Fruit fly (Drosophila melanogaster) whole organism: ENCODE measurements around the gene Glyat.

Experiments
- Dll ChIP-seq: fragments of >200 bp; optimal IDR thresholded peaks from 2 replicates; lab custom pipeline; 2017
- EcR ChIP-seq, 2 experiments: fragments of >200 bp; optimal IDR thresholded peaks; 2 replicates each; lab custom pipeline; 2017; ENCODE audit warnings: missing biosample characterization in 2 of 2, missing genetic modification characterization in 2 of 2, missing genetic modification reagents in 2 of 2
- usp ChIP-seq: fragments of >200 bp; optimal IDR thresholded peaks from 2 replicates; lab custom pipeline; 2017; ENCODE audit warnings: missing biosample characterization, missing genetic modification characterization, mixed read lengths

DNA sequence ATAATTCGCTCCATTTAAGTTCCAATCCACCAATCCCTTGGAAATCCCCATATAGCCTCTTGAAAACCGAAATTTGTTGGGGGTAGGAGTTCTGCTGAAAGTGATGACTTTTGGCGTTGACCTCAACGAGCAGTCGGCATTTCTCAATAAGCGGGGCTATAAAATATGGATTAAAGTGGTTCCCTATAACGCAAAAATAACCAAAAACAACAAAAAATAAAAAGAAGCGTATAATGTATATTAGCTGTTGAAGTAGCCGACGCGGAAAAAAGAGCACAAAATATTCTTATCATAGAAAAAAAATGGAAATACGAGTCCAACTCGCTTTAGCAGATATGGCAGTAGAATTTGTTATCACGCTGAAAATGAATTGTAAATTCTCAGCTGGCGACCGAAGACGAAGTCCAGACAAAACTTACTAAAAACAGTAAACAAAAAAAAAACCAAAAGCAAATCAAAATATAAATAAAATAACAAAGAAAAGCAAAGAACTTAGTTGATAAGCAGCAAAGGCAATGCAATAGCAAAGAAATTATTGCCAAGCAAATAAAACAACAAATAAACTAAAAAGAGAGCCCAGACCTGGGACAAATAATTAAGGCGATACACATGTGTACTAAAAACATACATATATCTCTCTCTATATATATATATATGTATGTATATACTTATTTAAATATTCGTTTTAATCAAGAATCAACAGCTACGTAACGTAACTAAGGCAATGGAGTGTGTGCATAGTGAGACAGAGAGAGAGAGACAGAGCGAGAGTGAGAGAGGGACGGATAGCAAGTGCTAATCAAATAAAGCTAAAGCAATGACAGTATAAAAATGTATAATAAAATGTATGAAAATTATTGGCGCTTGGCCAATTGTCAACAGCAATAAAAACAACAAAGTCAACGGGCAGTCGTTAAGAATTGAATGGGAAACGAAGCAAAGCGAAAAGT, 49.6 kb downstream of the Glyat start:
- no peak for TF ChIP-seq EcR (GFP tag; optimal IDR thresholded peaks at IDR 0.05; lab: Kevin White, UChicago)
- TF ChIP-seq Dll (lab: Kevin White, UChicago), result no peak
- TF ChIP-seq usp (GFP tag; lab: Kevin White, UChicago), result no peak
